Fruit fly (Drosophila melanogaster) whole organism, prepupa: ENCODE data around the gene FASN1.

Experiments used
- CG1621 ChIP-seq: fragments of 200-800 bp; sonication (Bioruptor generic); optimal IDR thresholded peaks from 3 replicates; lab custom pipeline; 2018; ENCODE audit warnings: missing biosample characterization, mild to moderate bottlenecking, missing genetic modification characterization
- CG6163 ChIP-seq: fragments of 200-800 bp; sonication (Bioruptor generic); IDR thresholded peaks from 3 replicates; pipeline ENCODE4 v1.3.6; 2022; ENCODE audit warnings: missing biosample characterization, missing genetic modification characterization
- CG6854 ChIP-seq: fragments of 200-800 bp; sonication (Bioruptor generic); optimal IDR thresholded peaks from 2 replicates; lab custom pipeline; 2017; ENCODE audit warnings: missing biosample characterization, mild to moderate bottlenecking, missing genetic modification characterization
- Gug ChIP-seq: fragments of 200-800 bp; sonication (Bioruptor generic); IDR thresholded peaks from 2 replicates; pipeline ENCODE4 v1.3.6; 2022; ENCODE audit warnings: missing biosample characterization, missing genetic modification characterization
- OdsH ChIP-seq: fragments of 200-800 bp; sonication (Bioruptor generic); optimal IDR thresholded peaks from 3 replicates; lab custom pipeline; 2016; ENCODE audit warnings: missing biosample characterization, missing genetic modification characterization
- Sox14 ChIP-seq: fragments of 200-800 bp; sonication (Bioruptor generic); optimal IDR thresholded peaks from 3 replicates; lab custom pipeline; 2016; ENCODE audit warnings: missing biosample characterization, missing genetic modification characterization
- achi ChIP-seq: fragments of 200-800 bp; sonication (Bioruptor generic); optimal IDR thresholded peaks from 3 replicates; lab custom pipeline; 2016; ENCODE audit warnings: missing biosample characterization, missing genetic modification characterization
- dac ChIP-seq: fragments of 200-800 bp; sonication (Bioruptor generic); optimal IDR thresholded peaks from 2 replicates; lab custom pipeline; 2017; ENCODE audit warnings: missing biosample characterization, mild to moderate bottlenecking, missing genetic modification characterization
- fd59A ChIP-seq: fragments of 200-800 bp; sonication (Bioruptor generic); optimal IDR thresholded peaks from 2 replicates; lab custom pipeline; 2017; ENCODE audit warnings: missing biosample characterization, mild to moderate bottlenecking, missing genetic modification characterization, missing genetic modification reagents
- salr ChIP-seq, 2 experiments: fragments of 200-800 bp; sonication (Bioruptor generic); optimal IDR thresholded peaks; 3 replicates each; lab custom pipeline; 2016 to 2018; ENCODE audit warnings: missing biosample characterization in 2 of 2, missing genetic modification characterization in 2 of 2, mild to moderate bottlenecking in 1 of 2
- topi ChIP-seq: fragments of 200-800 bp; sonication (Bioruptor generic); optimal IDR thresholded peaks from 3 replicates; lab custom pipeline; 2016; ENCODE audit warnings: missing biosample characterization, missing genetic modification characterization

DNA sequence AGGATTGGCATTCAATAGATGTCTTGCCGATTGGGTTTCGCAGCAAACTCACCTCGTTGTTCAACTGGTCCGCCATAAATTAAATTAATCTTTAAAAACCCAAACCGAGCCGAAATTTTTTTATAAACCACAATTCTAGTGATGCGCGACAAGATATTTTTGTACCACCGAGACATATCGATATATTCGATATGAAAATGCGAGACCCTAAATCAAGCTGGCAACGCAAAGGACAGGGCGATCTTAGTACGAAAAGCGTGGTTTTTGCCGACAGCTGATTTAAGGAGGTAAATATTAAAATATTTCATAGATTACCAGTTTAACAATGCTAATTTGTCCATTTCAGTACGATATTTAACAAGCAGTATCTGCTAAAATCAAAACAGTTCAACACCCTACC lies 27.4 kb upstream of the FASN1 start, which contains the start of the genes Sf3b2 and CG17219:
- TF ChIP-seq topi = no peak
- TF ChIP-seq Gug = no peak
- TF ChIP-seq OdsH (GFP tag; lab: Kevin White, UChicago) = no peak
- TF ChIP-seq fd59A (GFP tag; lab: Kevin White, UChicago) = no peak
- TF ChIP-seq salr (GFP tag; optimal IDR thresholded peaks at IDR 0.05; lab: Kevin White, UChicago) = no peak
- TF ChIP-seq CG6854 = no peak
- no peak for TF ChIP-seq Sox14 (GFP tag; lab: Kevin White, UChicago)
- no peak for TF ChIP-seq CG6163 (GFP tag; lab: Robert Waterston, UW)
- TF ChIP-seq achi (GFP tag; lab: Kevin White, UChicago) = no peak
- TF ChIP-seq CG1621 (tag; lab: Kevin White, UChicago) = no peak
- TF ChIP-seq dac (GFP tag; lab: Kevin White, UChicago) = no peak
